Worm (Caenorhabditis elegans) whole organism, L4 larva: Measurements from ENCODE around the gene R13A5.15.
"Not testable (repeated sequence)": the region's sequence is repeated elsewhere in the genome, so short reads cannot be mapped to it uniquely, and the experiment has no call there.

ENCODE experiments used
- jun-1 ChIP-seq: fragments of 150-350 bp; optimal IDR thresholded peaks from 2 replicates; lab custom pipeline; 2014; ENCODE audit warnings: missing biosample characterization, missing genetic modification reagents, missing genetic modification characterization
- unc-39 ChIP-seq: sonication (generic microtip); optimal IDR thresholded peaks from 2 replicates; lab custom pipeline; 2017; ENCODE audit warnings: missing biosample characterization, missing genetic modification characterization

DNA sequence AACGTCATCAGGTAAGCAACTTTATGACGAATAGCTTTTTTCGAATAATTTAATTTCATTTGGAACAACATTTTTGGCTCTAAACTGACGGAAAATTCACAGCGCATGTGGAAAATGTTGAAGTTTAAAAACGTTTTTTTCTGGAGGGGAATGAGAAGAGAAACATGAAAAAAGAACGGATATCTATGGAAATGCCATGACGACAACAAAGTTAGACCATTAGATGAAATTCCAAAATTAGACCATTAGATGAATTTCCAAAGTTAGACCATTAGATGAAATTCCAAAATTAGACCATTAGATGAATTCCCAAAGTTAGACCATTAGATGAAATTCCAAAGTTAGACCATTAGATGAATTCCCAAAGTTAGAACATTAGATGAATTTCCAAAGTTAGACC is 6.4 kb upstream of the R13A5.15 start, which contains the start of gene Y80D4G.2:
- not testable (repeated sequence) for TF ChIP-seq unc-39, jun-1 (tag; lab: Kevin White, UChicago)
